Fruit fly (Drosophila melanogaster) whole organism, pupa: Measurements from ENCODE around the gene chas.

Experiments used
- CG10348 ChIP-seq: fragments of 200-800 bp; sonication (Bioruptor generic); IDR thresholded peaks from 2 replicates; pipeline ENCODE4 v1.3.6; 2022; ENCODE audit warnings: missing biosample characterization, missing genetic modification characterization
- CG12605 ChIP-seq: fragments of 200-800 bp; sonication (Bioruptor generic); IDR thresholded peaks from 2 replicates; pipeline ENCODE4 v1.3.6; 2022; ENCODE audit warnings: missing biosample characterization, missing genetic modification characterization
- CG13204 ChIP-seq: fragments of 200-800 bp; sonication (Bioruptor generic); optimal IDR thresholded peaks from 2 replicates; lab custom pipeline; 2018; ENCODE audit warnings: missing biosample characterization, mild to moderate bottlenecking, missing genetic modification characterization, moderate library complexity
- CG14655 ChIP-seq: fragments of 200-800 bp; sonication (Bioruptor generic); optimal IDR thresholded peaks from 3 replicates; lab custom pipeline; 2017; ENCODE audit warnings: mild to moderate bottlenecking, missing biosample characterization, missing genetic modification reagents, missing genetic modification characterization
- CG15710 ChIP-seq: fragments of 200-800 bp; sonication (Bioruptor generic); optimal IDR thresholded peaks from 2 replicates; lab custom pipeline; 2018; ENCODE audit warnings: missing biosample characterization, mild to moderate bottlenecking, missing genetic modification characterization, moderate library complexity
- CG17806 ChIP-seq: fragments of 200-800 bp; sonication (Bioruptor generic); optimal IDR thresholded peaks from 2 replicates; lab custom pipeline; 2018; ENCODE audit warnings: missing biosample characterization, mild to moderate bottlenecking, missing genetic modification characterization, moderate library complexity
- CG32121 ChIP-seq: fragments of 200-800 bp; sonication (Bioruptor generic); IDR thresholded peaks from 2 replicates; pipeline ENCODE4 v1.3.6; 2022; ENCODE audit warnings: missing biosample characterization, missing genetic modification characterization
- CG34367 ChIP-seq: fragments of 200-800 bp; sonication (Bioruptor generic); optimal IDR thresholded peaks from 2 replicates; lab custom pipeline; 2018; ENCODE audit warnings: missing biosample characterization, mild to moderate bottlenecking, missing genetic modification characterization
- CG4496 ChIP-seq: fragments of 200-800 bp; sonication (Bioruptor generic); IDR thresholded peaks from 3 replicates; pipeline ENCODE4 v1.3.6; 2022; ENCODE audit warnings: missing biosample characterization, missing genetic modification characterization
- CG8159 ChIP-seq: fragments of 200-800 bp; sonication (Bioruptor generic); optimal IDR thresholded peaks from 3 replicates; lab custom pipeline; 2018; ENCODE audit warnings: missing biosample characterization, mild to moderate bottlenecking, missing genetic modification characterization, moderate library complexity
- CG8301 ChIP-seq: fragments of 200-800 bp; sonication (Bioruptor generic); optimal IDR thresholded peaks from 2 replicates; lab custom pipeline; 2018; ENCODE audit warnings: missing biosample characterization, mild to moderate bottlenecking, missing genetic modification characterization
- CG9948 ChIP-seq: fragments of 200-800 bp; sonication (Bioruptor generic); optimal IDR thresholded peaks from 2 replicates; lab custom pipeline; 2018; ENCODE audit warnings: missing biosample characterization, mild to moderate bottlenecking, missing genetic modification characterization, moderate library complexity
- D1 ChIP-seq: fragments of 200-800 bp; sonication (Bioruptor generic); optimal IDR thresholded peaks from 2 replicates; lab custom pipeline; 2018; ENCODE audit warnings: missing biosample characterization, mild to moderate bottlenecking, missing genetic modification characterization, moderate library complexity
- EcR ChIP-seq: fragments of 200-800 bp; sonication (Bioruptor generic); optimal IDR thresholded peaks from 3 replicates; lab custom pipeline; 2019; ENCODE audit warnings: missing biosample characterization, missing genetic modification characterization, mild to moderate bottlenecking, moderate library complexity, missing genetic modification reagents
- Ets98B ChIP-seq: fragments of 200-800 bp; sonication (Bioruptor generic); IDR thresholded peaks from 2 replicates; pipeline ENCODE4 v1.3.6; 2022; ENCODE audit warnings: missing biosample characterization, missing genetic modification characterization
- Pif1A ChIP-seq: fragments of 200-800 bp; sonication (Bioruptor generic); optimal IDR thresholded peaks from 3 replicates; lab custom pipeline; 2016; ENCODE audit warnings: missing biosample characterization, missing genetic modification characterization
- Pif1B ChIP-seq: fragments of 200-800 bp; sonication (Bioruptor generic); optimal IDR thresholded peaks from 3 replicates; lab custom pipeline; 2016; ENCODE audit warnings: missing biosample characterization, missing genetic modification characterization
- Snoo ChIP-seq: fragments of 200-800 bp; sonication (Bioruptor generic); optimal IDR thresholded peaks from 3 replicates; lab custom pipeline; 2017; ENCODE audit warnings: missing biosample characterization, mild to moderate bottlenecking, missing genetic modification characterization, inconsistent platforms
- fd96Ca ChIP-seq: fragments of 200-800 bp; sonication (Bioruptor generic); IDR thresholded peaks from 3 replicates; pipeline ENCODE4 v1.3.6; 2022; ENCODE audit warnings: missing biosample characterization, missing genetic modification characterization
- gl ChIP-seq: fragments of 200-800 bp; sonication (Bioruptor generic); optimal IDR thresholded peaks from 2 replicates; lab custom pipeline; 2018; ENCODE audit warnings: missing biosample characterization, mild to moderate bottlenecking, missing genetic modification characterization
- rn ChIP-seq: fragments of 200-800 bp; sonication (Bioruptor generic); IDR thresholded peaks from 2 replicates; pipeline ENCODE4 v1.3.6; 2022; ENCODE audit warnings: missing biosample characterization, missing genetic modification characterization

Gene chas

DNA sequence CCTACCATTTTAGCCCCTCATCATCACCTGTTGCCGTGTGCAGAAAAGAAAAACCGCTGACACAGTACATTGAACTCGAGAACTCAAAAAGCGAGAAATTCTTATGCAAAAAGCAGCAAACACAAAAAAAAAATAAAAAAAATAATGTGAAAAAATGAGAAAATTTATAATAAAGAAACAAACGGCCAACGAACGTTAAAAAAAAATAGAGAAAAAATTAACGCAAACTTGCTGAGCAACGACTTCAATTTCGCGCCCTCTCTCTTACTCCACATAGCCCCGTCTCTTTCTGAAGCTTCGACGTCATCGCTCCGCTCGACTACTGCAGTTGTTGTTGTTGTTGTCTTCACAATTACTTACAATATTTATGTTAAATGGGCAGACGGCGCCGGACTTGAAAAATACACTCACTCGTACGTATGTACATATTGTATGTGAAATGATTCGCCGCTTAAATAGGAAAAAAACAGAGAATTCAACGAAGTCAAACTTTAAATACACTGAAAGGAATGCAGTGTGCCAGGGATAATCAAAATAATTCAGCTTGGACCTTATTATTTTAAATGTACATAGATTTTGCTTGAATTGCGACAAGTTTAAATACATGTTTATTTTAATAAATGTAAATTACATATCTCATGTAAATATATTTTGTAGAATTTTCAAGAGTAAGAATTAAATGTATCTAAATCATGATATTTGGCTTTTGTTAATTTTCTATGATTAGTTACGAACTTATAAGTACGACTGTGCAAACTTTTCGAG lies 20.6 kb upstream of the chas start:
- TF ChIP-seq Pif1B (GFP tag; lab: Kevin White, UChicago): no peak
- TF ChIP-seq CG17806: no peak
- TF ChIP-seq CG4496 (GFP tag; lab: Robert Waterston, UW): no peak
- TF ChIP-seq CG14655 (GFP tag; lab: Kevin White, UChicago): peak; percentile 59
- peak; percentile 34 for TF ChIP-seq CG8159 (tag; lab: Kevin White, UChicago)
- TF ChIP-seq CG34367 (tag; lab: Kevin White, UChicago): no peak
- TF ChIP-seq CG9948 (tag; lab: Kevin White, UChicago): peak; percentile 10
- peak; percentile 44 for TF ChIP-seq CG8301
- peak; percentile 17 for TF ChIP-seq CG15710 (tag; lab: Kevin White, UChicago)
- no peak; the same call in 1 of the 2 replicates for TF ChIP-seq Ets98B (GFP tag; lab: Robert Waterston, UW)
- TF ChIP-seq CG32121: no peak
- no peak for TF ChIP-seq gl (tag; lab: Kevin White, UChicago)

- peak; percentile 59; the same call in 2 of the 3 replicates for TF ChIP-seq CG4496 (GFP tag; lab: Robert Waterston, UW)
- no peak for TF ChIP-seq fd96Ca
- no peak for TF ChIP-seq CG13204 (GFP tag; lab: Kevin White, UChicago)
- TF ChIP-seq CG9948 (tag; lab: Kevin White, UChicago): peak; percentile 6
- TF ChIP-seq CG14655 (GFP tag; lab: Kevin White, UChicago): peak; percentile 25
- peak; percentile 24 for TF ChIP-seq CG8301
- no peak for TF ChIP-seq Snoo (tag; lab: Kevin White, UChicago)
- peak; percentile 44 for TF ChIP-seq Ets98B (GFP tag; lab: Robert Waterston, UW)
- no peak for TF ChIP-seq CG34367 (tag; lab: Kevin White, UChicago)
- no peak for TF ChIP-seq gl (tag; lab: Kevin White, UChicago)
- no peak for TF ChIP-seq rn (GFP tag; lab: Robert Waterston, UW)
- TF ChIP-seq CG8159 (tag; lab: Kevin White, UChicago): no peak
- 0 out of 2 replicates have a peak, but pooled peaks have one; percentile 32 for TF ChIP-seq CG32121
- TF ChIP-seq CG17806: no peak
- no peak for TF ChIP-seq Pif1B (GFP tag; lab: Kevin White, UChicago)
- TF ChIP-seq D1 (tag; lab: Kevin White, UChicago): no peak
- no peak for TF ChIP-seq Pif1A
- TF ChIP-seq CG15710 (tag; lab: Kevin White, UChicago): no peak
- TF ChIP-seq CG10348 (GFP tag; lab: Robert Waterston, UW): no peak
- no peak for TF ChIP-seq EcR (GFP tag; lab: Kevin White, UChicago)
- TF ChIP-seq CG12605 (GFP tag; lab: Robert Waterston, UW): no peak
These were observed 19.9 kb upstream of the chas start for dm6 chrX:17718423-17718822.

DNA sequence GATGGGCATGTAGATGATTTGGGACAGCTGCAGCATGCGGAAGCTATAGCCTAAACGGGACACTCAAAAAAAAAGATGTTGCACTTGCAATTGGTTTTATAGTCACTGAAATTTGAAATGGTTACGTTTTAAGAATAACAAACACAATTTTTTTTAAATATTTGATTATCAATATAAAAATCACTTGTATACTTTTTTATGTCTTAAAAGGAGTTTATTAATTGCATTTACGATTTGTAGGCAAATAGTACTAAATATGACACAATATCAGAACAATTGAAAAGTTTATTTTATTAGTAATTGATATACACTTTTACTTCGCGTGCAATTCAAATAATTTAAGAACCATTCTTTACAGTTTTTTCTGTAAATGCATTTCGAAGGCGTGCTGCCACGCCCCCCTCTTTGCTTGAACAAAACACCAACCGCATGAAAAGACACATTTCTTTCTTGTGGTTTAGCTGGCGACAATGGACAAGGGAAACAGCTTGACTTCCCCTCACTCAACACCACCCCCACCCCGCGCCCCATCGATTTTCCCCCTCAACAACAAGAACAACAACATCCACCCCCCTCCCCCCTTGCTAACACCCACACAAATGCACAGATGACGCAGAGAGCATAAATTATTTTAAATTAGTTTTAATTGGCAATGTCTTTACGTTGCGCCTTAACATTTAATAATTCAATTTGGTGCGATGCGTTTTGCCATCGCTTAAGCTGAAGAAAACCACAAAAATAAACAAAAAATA lies 18.5 kb upstream of the chas start:
- TF ChIP-seq fd96Ca: no peak
- TF ChIP-seq CG15710 (tag; lab: Kevin White, UChicago): no peak
- no peak for TF ChIP-seq CG8301
- no peak for TF ChIP-seq D1 (tag; lab: Kevin White, UChicago)
- TF ChIP-seq gl (tag; lab: Kevin White, UChicago): no peak
- TF ChIP-seq CG14655 (GFP tag; lab: Kevin White, UChicago): peak; percentile 14
- no peak for TF ChIP-seq Pif1A

DNA sequence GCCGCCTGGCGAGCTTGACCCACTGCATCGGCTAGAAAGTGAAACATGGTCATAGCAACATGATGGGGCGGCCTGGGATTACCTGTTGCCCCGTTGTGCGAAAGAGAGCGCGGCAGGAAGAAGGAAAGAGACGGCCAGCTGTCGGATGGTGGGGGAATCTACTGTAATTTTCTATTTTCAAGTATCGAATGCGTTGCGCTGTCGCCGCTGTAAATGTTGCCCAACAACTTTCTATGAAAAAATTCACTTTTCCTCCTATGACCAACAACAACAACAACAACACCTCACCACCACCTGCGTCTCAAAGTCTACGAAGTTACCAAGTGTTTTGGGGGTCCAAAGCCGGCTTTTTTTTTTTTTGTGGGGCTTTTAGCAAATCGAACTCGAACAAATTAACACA lies 16.4 kb upstream of the chas start:
- TF ChIP-seq rn (GFP tag; lab: Robert Waterston, UW): no peak
- TF ChIP-seq Pif1A: no peak
- TF ChIP-seq CG8301: peak; percentile 22
- TF ChIP-seq CG14655 (GFP tag; lab: Kevin White, UChicago): peak; percentile 35
- TF ChIP-seq Pif1B (GFP tag; lab: Kevin White, UChicago): no peak
- TF ChIP-seq, all 21 proteins: peak for 2

dm6 chrX:17713740-17714135 lies 15.2 kb upstream of the chas start:
- TF ChIP-seq CG17806: no peak
- peak; percentile 78 for TF ChIP-seq CG12605 (GFP tag; lab: Robert Waterston, UW)
- peak; percentile 84 for TF ChIP-seq CG32121
- peak; percentile 49 for TF ChIP-seq Pif1A
- no peak for TF ChIP-seq CG13204 (GFP tag; lab: Kevin White, UChicago)
- no peak for TF ChIP-seq D1 (tag; lab: Kevin White, UChicago)
- no peak for TF ChIP-seq Pif1B (GFP tag; lab: Kevin White, UChicago)
- no peak for TF ChIP-seq CG34367 (tag; lab: Kevin White, UChicago)
- peak; percentile 88 for TF ChIP-seq fd96Ca
- TF ChIP-seq EcR (GFP tag; lab: Kevin White, UChicago): no peak
- TF ChIP-seq CG8301: peak; percentile 48
- TF ChIP-seq CG14655 (GFP tag; lab: Kevin White, UChicago): peak; percentile 60
- no peak for TF ChIP-seq gl (tag; lab: Kevin White, UChicago)
- peak; percentile 49; the same call in 1 of the 2 replicates for TF ChIP-seq CG10348 (GFP tag; lab: Robert Waterston, UW)
- TF ChIP-seq CG9948 (tag; lab: Kevin White, UChicago): peak; percentile 10
- no peak for TF ChIP-seq CG15710 (tag; lab: Kevin White, UChicago)
- peak; percentile 92 for TF ChIP-seq CG4496 (GFP tag; lab: Robert Waterston, UW)
- TF ChIP-seq Snoo (tag; lab: Kevin White, UChicago): no peak
- TF ChIP-seq rn (GFP tag; lab: Robert Waterston, UW): 0 out of 2 replicates have a peak, but pooled peaks have one; percentile 20
- TF ChIP-seq Ets98B (GFP tag; lab: Robert Waterston, UW): peak; percentile 83
- no peak for TF ChIP-seq CG8159 (tag; lab: Kevin White, UChicago)
